Worm (Caenorhabditis elegans): Measurements from ENCODE around the gene ubc-22.
A peak's percentile ranks its signal among the peaks of the same experiment; 100 is the strongest.

The ubc-22 gene

DNA sequence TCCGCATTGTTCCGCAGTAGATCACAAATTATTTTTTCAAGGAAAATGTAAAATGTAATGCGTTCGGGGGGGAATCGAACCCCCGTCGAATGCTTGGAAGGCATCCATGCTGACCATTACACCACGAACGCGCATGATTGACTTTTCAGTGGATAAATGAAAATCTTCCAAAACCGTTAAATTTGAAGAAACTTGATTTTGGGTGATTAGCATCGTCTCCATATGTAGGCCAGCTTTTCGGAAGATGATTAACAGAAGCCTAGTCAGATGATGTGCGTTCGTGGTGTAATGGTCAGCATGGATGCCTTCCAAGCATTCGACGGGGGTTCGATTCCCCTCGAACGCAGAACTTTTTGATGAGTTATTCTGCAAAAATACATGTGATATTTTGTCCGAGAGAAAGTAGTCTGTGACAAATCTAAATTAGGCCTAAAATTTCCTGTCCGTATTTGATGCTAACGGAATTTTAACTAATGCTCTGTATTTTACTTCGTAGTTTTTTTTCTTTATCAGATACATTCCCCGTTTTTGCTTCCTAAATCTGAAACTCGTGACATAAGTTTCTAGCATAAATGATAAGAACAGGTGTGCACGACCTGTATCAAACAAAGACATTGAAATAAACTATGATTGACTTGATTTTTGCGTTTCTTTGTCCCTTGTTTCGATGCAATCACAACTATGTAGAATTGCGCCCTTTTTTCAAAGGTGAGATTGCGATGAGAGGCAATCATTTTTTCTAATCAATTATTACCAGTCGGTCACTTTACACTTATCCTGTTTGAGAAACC, 22.3 kb downstream of the ubc-22 start, which contains the start of gene C28G1.10 (continued):
- peak; percentile 72 for TF ChIP-seq arid-1 (GFP tag; conservative IDR thresholded peaks at IDR 0.05)
- TF ChIP-seq D1046.2 (GFP tag; IDR thresholded peaks at IDR 0.05): peak; percentile 63; the same call in 1 of the 2 replicates
- TF ChIP-seq lin-29 (GFP tag; IDR thresholded peaks at IDR 0.05): peak; percentile 22; the same call in 1 of the 2 replicates
- TF ChIP-seq zip-11 (GFP tag; IDR thresholded peaks at IDR 0.05): peak; percentile 69
- peak; percentile 44 for TF ChIP-seq nhr-77 (tag; optimal IDR thresholded peaks at IDR 0.05)
- no peak for TF ChIP-seq egl-27 (tag; optimal IDR thresholded peaks at IDR 0.05)
- peak; percentile 3 for TF ChIP-seq dpl-1 (GFP tag; optimal IDR thresholded peaks at IDR 0.05)
- TF ChIP-seq nhr-25 (tag; optimal IDR thresholded peaks at IDR 0.05; ENCODE audit: borderline replicate concordance, insufficient read depth): no peak
- TF ChIP-seq egl-43 (GFP tag; IDR thresholded peaks at IDR 0.05): peak; percentile 87; the same call in 1 of the 2 replicates
- peak; percentile 67; the same call in 1 of the 2 replicates for TF ChIP-seq F26F4.8 (GFP tag; conservative IDR thresholded peaks at IDR 0.05)
- 0 out of 2 replicates have a peak, but pooled peaks have one; percentile 46 for TF ChIP-seq nhr-42 (GFP tag; IDR thresholded peaks at IDR 0.05)
- TF ChIP-seq pqm-1 (tag; optimal IDR thresholded peaks at IDR 0.05): peak; percentile 75
- peak; percentile 80 for TF ChIP-seq F44E2.7 (GFP tag; IDR thresholded peaks at IDR 0.05)
- peak; percentile 11 for TF ChIP-seq F49E8.2 (tag; optimal IDR thresholded peaks at IDR 0.05; ENCODE audit: borderline replicate concordance)
- peak; percentile 27 for TF ChIP-seq php-3 (GFP tag; IDR thresholded peaks at IDR 0.05)
- peak; percentile 66 for TF ChIP-seq vab-7 (GFP tag; IDR thresholded peaks at IDR 0.05)
- TF ChIP-seq spr-1 (tag; optimal IDR thresholded peaks at IDR 0.05): no peak
- 0 out of 2 replicates have a peak, but pooled peaks have one; percentile 34 for TF ChIP-seq dmd-9 (GFP tag; IDR thresholded peaks at IDR 0.05)
- TF ChIP-seq lin-1 (GFP tag; IDR thresholded peaks at IDR 0.05): peak; percentile 50
- peak; percentile 69 for TF ChIP-seq nhr-28 (tag; optimal IDR thresholded peaks at IDR 0.05)
- peak; percentile 86; the same call in 1 of the 2 replicates for TF ChIP-seq dmd-8 (GFP tag; IDR thresholded peaks at IDR 0.05)
- peak; percentile 18 for TF ChIP-seq mes-2 (tag; optimal IDR thresholded peaks at IDR 0.05; ENCODE audit: poor library complexity, severe bottlenecking)
- peak; percentile 73; the same call in 1 of the 2 replicates for TF ChIP-seq madf-9 (GFP tag; conservative IDR thresholded peaks at IDR 0.05)
- no peak for TF ChIP-seq ces-1 (GFP tag; optimal IDR thresholded peaks at IDR 0.05)
- peak; percentile 40; the same call in 1 of the 2 replicates for TF ChIP-seq mxl-2 (GFP tag; conservative IDR thresholded peaks at IDR 0.05)

DNA sequence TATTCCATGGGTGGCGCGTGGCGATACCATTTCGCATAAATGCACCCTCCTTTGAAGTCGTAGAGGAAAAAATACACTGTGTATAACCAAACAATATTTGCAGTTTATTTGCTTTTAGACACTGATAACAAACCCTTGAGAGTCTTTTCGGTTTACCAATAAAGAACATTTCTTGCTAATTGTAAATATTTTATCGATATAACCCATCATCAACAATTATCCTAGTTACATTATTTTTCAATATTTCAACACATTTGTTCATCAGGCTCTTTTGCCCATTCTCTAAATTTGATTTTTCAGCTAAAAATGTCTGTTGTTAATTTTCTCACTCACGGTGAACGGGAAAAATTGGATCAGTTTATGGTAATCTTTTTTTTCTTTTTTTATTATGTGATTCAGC, 25.0 kb downstream of the ubc-22 start, which contains the start of gene ubc-23:
TSS of gene ubc-23 (plus strand) at position 301 of the 400 bp plus-strand sequence.
- no peak for TF ChIP-seq saeg-2 (GFP tag; IDR thresholded peaks at IDR 0.05)
- TF ChIP-seq snpc-1.2 (GFP tag; IDR thresholded peaks at IDR 0.05): no peak
- TF ChIP-seq ama-1 (optimal IDR thresholded peaks at IDR 0.05): no peak
- TF ChIP-seq daf-16 (GFP tag; optimal IDR thresholded peaks at IDR 0.05): no peak
- no peak for TF ChIP-seq daf-16 (tag; optimal IDR thresholded peaks at IDR 0.05)
- no peak for TF ChIP-seq lsy-2 (tag; optimal IDR thresholded peaks at IDR 0.05)
- TF ChIP-seq nhr-41 (GFP tag; IDR thresholded peaks at IDR 0.05): no peak
- no peak for TF ChIP-seq zip-2 (tag; optimal IDR thresholded peaks at IDR 0.05)
- TF ChIP-seq nhr-77 (tag; optimal IDR thresholded peaks at IDR 0.05): no peak
- TF ChIP-seq pha-4 (GFP tag; IDR thresholded peaks at IDR 0.05): no peak
- no peak for TF ChIP-seq pha-4 (tag; optimal IDR thresholded peaks at IDR 0.05)
- no peak for TF ChIP-seq mdt-29 (GFP tag; IDR thresholded peaks at IDR 0.05)
- no peak for TF ChIP-seq zfp-3 (GFP tag; conservative IDR thresholded peaks at IDR 0.05)
- no peak for TF ChIP-seq T20F7.1 (GFP tag; optimal IDR thresholded peaks at IDR 0.05)
